Fruit fly (Drosophila melanogaster): ENCODE results near the gene Alms1a.

The Alms1a gene

DNA sequence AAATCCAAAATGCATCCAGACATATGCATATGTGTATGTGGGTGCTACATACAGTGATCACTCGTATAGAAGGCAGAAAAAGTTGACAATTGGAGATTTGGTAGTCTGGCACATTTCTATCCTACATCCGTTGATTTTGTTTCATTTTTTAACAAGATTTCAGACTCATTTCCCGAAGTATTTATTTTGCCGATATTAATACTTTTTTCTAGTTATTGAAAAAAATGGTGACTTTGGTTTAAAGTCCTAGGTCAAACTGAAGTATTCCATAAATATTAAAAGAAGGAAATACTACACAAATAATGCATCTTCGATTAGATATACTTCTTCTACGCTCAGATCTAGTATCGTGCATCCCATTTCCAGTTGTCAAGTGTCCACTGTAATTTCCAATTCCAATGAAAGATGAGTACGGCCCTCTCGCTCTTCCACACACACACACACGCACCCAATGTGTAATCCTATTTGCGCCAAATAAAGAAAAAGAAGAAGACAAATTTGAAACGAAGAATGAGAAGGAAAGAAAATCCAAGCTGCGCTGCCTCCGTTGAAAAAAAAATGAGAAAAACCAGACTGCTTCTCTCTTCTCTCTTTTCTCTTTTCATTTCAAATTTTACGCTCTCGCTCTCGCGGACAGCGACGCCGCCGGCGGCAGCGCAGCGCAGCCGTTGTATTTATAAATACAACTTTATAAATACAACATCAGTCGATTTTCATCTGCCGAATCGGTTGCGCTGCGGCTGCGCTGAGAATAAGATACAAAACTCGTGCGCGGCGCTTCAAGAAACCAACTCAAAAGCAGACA, 18.7 kb downstream of the Alms1a start, which contains the start of gene peb (continued):
- TF ChIP-seq CG11902 (GFP tag; optimal IDR thresholded peaks at IDR 0.05) (no peak), CG9139 (GFP tag; optimal IDR thresholded peaks at IDR 0.05) (peak; percentile 22), CG15336 (GFP tag; IDR thresholded peaks at IDR 0.05) (peak; percentile 45), CG3919 (GFP tag; optimal IDR thresholded peaks at IDR 0.05) (no peak), ss (GFP tag; optimal IDR thresholded peaks at IDR 0.05) (peak; percentile 55 to 67), topi (GFP tag; optimal IDR thresholded peaks at IDR 0.05) (peak; percentile 49), spab (GFP tag; optimal IDR thresholded peaks at IDR 0.05) (no peak), Eip75B (GFP tag; optimal IDR thresholded peaks at IDR 0.05) (peak; percentile 56), CG16779 (tag; optimal IDR thresholded peaks at IDR 0.05) (peak; percentile 54), CG6792 (GFP tag; optimal IDR thresholded peaks at IDR 0.05) (peak; percentile 19), CG3032 (tag; optimal IDR thresholded peaks at IDR 0.05) (no peak), Eip78C (GFP tag) (peak; percentile 86), fkh (GFP tag; optimal IDR thresholded peaks at IDR 0.05) (peak; percentile 40), Sox102F (GFP tag; optimal IDR thresholded peaks at IDR 0.05) (no peak), CG10631 (GFP tag; optimal IDR thresholded peaks at IDR 0.05) (no peak), net (GFP tag; optimal IDR thresholded peaks at IDR 0.05) (no peak), Hr4 (GFP tag; optimal IDR thresholded peaks at IDR 0.05) (peak; percentile 66)

DNA sequence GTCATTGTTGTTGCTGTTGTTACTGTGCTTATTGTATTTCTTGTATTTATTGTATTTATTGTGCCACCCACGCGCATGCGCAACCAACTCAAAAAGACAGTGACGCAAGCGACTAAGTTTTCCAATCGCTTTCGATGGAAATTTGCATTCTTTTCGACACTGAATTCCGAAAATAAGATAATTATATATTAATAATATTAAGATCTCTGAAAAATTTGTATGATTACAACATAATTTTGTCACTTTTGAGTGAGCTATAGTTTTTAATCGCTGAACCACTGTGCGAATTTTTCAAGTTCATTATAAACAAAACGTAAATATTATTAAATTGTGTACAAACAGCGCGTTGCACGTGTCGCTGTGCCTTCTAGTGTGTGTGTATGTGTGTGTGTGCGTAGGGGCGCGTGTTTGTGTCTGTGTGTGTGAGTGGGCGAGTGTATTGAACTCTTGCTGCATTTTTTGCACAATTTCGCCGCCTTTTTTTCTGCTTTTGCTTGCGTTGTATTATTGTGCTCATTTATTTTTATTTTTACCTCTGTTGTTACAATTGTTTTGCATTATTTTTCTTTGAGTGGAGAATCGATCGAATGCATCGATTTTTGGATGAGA, 20.0 kb downstream of the Alms1a start:
- peak; percentile 28 for TF ChIP-seq acj6 (GFP tag; optimal IDR thresholded peaks at IDR 0.05)
- TF ChIP-seq net (GFP tag; optimal IDR thresholded peaks at IDR 0.05): peak; percentile 12
- TF ChIP-seq Eip75B (GFP tag; optimal IDR thresholded peaks at IDR 0.05): no peak
- no peak for TF ChIP-seq fkh (GFP tag; optimal IDR thresholded peaks at IDR 0.05)
- no peak for TF ChIP-seq CG1621 (tag; optimal IDR thresholded peaks at IDR 0.05)
- TF ChIP-seq CG32006 (GFP tag; optimal IDR thresholded peaks at IDR 0.05): peak; percentile 22
- TF ChIP-seq CG8632 (GFP tag; optimal IDR thresholded peaks at IDR 0.05): peak; percentile 46
- TF ChIP-seq spab (GFP tag; optimal IDR thresholded peaks at IDR 0.05): no peak
- TF ChIP-seq Eip93F (GFP tag; optimal IDR thresholded peaks at IDR 0.05): no peak
- TF ChIP-seq dac (GFP tag; optimal IDR thresholded peaks at IDR 0.05): no peak
- TF ChIP-seq Sox15 (GFP tag; optimal IDR thresholded peaks at IDR 0.05): peak; percentile 10
- TF ChIP-seq Smox (GFP tag; optimal IDR thresholded peaks at IDR 0.05): peak; percentile 19
- TF ChIP-seq CG4318 (GFP tag; optimal IDR thresholded peaks at IDR 0.05): no peak
- TF ChIP-seq Met (GFP tag; optimal IDR thresholded peaks at IDR 0.05): peak; percentile 43
- TF ChIP-seq CG15336 (GFP tag; IDR thresholded peaks at IDR 0.05): no peak
- peak; percentile 19 for TF ChIP-seq Hr39 (GFP tag; optimal IDR thresholded peaks at IDR 0.05)
- TF ChIP-seq CG34406 (GFP tag; optimal IDR thresholded peaks at IDR 0.05): peak; percentile 46
- TF ChIP-seq CG11762 (GFP tag; optimal IDR thresholded peaks at IDR 0.05; ENCODE audit: insufficient read depth): no peak
- no peak for TF ChIP-seq Hr4 (GFP tag; optimal IDR thresholded peaks at IDR 0.05)
- no peak for TF ChIP-seq Ets96B (tag; optimal IDR thresholded peaks at IDR 0.05)
- peak; percentile 71 for TF ChIP-seq svp (GFP tag)
- no peak for TF ChIP-seq salr (GFP tag; optimal IDR thresholded peaks at IDR 0.05)
- peak; percentile 4 for TF ChIP-seq CG10631 (GFP tag; optimal IDR thresholded peaks at IDR 0.05)
- TF ChIP-seq Ets21C (GFP tag; optimal IDR thresholded peaks at IDR 0.05): no peak
- TF ChIP-seq eg (GFP tag; IDR thresholded peaks at IDR 0.05): peak; percentile 56
- TF ChIP-seq CG6276 (GFP tag; optimal IDR thresholded peaks at IDR 0.05): no peak
- TF ChIP-seq Eip78C (GFP tag): peak; percentile 70
- TF ChIP-seq CG7368 (GFP tag; optimal IDR thresholded peaks at IDR 0.05): no peak
- peak; percentile 39 for TF ChIP-seq CG11902 (GFP tag; optimal IDR thresholded peaks at IDR 0.05)
- TF ChIP-seq Sox14 (GFP tag; optimal IDR thresholded peaks at IDR 0.05): no peak
- TF ChIP-seq CG6808 (GFP tag; optimal IDR thresholded peaks at IDR 0.05): no peak
- no peak for TF ChIP-seq CG6854 (GFP tag; optimal IDR thresholded peaks at IDR 0.05)
- TF ChIP-seq pdm3 (GFP tag; optimal IDR thresholded peaks at IDR 0.05): no peak
- TF ChIP-seq CG16779 (tag; optimal IDR thresholded peaks at IDR 0.05): no peak
- peak; percentile 7 for TF ChIP-seq Sox102F (GFP tag; optimal IDR thresholded peaks at IDR 0.05)
- no peak for TF ChIP-seq Lpt (GFP tag; optimal IDR thresholded peaks at IDR 0.05)
- TF ChIP-seq CG6163 (GFP tag; IDR thresholded peaks at IDR 0.05): 0 out of 3 replicates have a peak, but pooled peaks have one; percentile 23
- no peak for TF ChIP-seq fd85E (GFP tag; optimal IDR thresholded peaks at IDR 0.05)
- TF ChIP-seq fd59A (GFP tag; optimal IDR thresholded peaks at IDR 0.05): no peak
- TF ChIP-seq CG11294 (GFP tag; IDR thresholded peaks at IDR 0.05): no peak

Data from whole organism, prepupa.